Worm (Caenorhabditis elegans): ENCODE results near the gene ifb-1.

DNA sequence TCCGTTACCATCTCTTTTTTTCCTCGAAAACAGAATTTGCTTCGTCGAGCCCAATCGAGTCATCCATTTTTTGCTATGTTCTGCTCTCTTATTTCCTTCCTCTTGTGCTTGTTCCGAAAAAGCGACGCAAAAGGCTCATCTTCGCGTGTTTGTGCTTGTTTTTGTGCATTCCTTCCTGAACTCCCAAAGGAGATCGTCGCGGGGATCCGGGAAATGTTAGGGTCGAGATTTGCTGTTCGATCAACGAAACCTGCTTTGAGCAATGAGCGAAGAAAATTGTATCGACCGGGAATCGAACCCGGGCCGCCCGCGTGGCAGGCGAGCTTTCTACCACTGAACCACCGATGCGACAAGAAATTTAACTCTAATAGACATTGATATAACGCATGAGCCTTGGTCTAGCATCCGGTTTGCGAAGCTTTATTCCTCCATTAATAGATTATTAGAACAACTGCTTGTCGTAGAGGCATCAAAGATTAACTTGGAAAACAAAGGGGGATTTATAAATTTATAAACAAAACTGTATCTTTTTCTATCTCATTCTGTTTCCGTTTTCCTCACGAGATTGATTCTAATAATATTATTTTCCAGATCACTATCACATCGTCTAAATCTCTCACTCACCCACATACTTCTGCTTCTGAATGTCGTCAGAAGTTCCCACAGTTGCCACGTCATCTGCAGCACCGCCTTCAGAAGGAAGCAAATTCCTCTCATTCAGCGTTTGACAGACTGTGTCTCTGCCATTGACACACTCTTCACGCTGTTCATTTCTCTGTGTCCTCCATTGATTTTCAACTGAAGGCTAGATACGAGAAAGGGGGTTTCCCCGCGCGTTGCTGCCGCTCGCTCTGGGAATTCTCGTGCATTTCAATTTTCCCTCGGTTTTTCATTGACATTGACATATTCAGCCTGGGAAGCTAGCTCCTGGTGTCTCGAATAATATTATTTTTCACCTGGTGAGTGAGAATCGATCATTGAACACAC lies 16.8 kb downstream of the ifb-1 start, which contains the start of gene K05F1.6:
- TF ChIP-seq him-1 (tag; optimal IDR thresholded peaks at IDR 0.05), result peak; percentile 34
- TF ChIP-seq dao-5 (tag; optimal IDR thresholded peaks at IDR 0.05), result peak; percentile 47

Data from whole organism, L4/young adult.